Worm (Caenorhabditis elegans) whole organism, L4 larva: Measurements from ENCODE around the gene Y37A1B.7.

Experiments used
- F26F4.8 ChIP-seq: fragments of 200-800 bp; sonication (Bioruptor generic); conservative IDR thresholded peaks from 2 replicates; pipeline ENCODE4 v1.3.6; 2022; ENCODE audit warnings: missing genetic modification characterization, missing compliant biosample characterization
- R02D3.7 ChIP-seq: fragments of 150-350 bp; sonication (generic microtip); optimal IDR thresholded peaks from 3 replicates; lab custom pipeline; 2014; ENCODE audit warnings: missing biosample characterization, missing genetic modification characterization
- T26A8.4 ChIP-seq: fragments of 200-800 bp; sonication (Bioruptor generic); IDR thresholded peaks from 2 replicates; pipeline ENCODE4 v1.3.6; 2022; ENCODE audit warnings: missing genetic modification characterization, missing compliant biosample characterization
- Y105C5A.15 ChIP-seq: fragments of 200-800 bp; sonication (Bioruptor generic); IDR thresholded peaks from 2 replicates; pipeline ENCODE4 v1.3.6; 2022; ENCODE audit warnings: missing genetic modification characterization, missing compliant biosample characterization
- Y48G9A.11 ChIP-seq: fragments of 200-800 bp; sonication (Bioruptor generic); IDR thresholded peaks from 2 replicates; pipeline ENCODE4 v1.3.6; 2022; ENCODE audit warnings: missing genetic modification reagents, missing genetic modification characterization, missing compliant biosample characterization
- Y5F2A.4 ChIP-seq: fragments of 200-800 bp; sonication (Bioruptor generic); optimal IDR thresholded peaks from 2 replicates; lab custom pipeline; 2018; ENCODE audit warnings: mild to moderate bottlenecking, missing genetic modification characterization, missing compliant biosample characterization
- Y75B8A.6 ChIP-seq: fragments of 200-800 bp; sonication (Bioruptor generic); IDR thresholded peaks from 2 replicates; pipeline ENCODE4 v1.3.6; 2022; ENCODE audit warnings: missing genetic modification reagents, missing genetic modification characterization, missing compliant biosample characterization
- ZK546.5 ChIP-seq, 2 experiments: sonication (generic microtip); optimal IDR thresholded peaks; 2 replicates each; lab custom pipeline; 2017; ENCODE audit warnings: missing biosample characterization in 2 of 2, missing genetic modification characterization in 2 of 2
- aly-2 ChIP-seq: sonication (generic microtip); optimal IDR thresholded peaks from 2 replicates; lab custom pipeline; 2018; ENCODE audit warnings: missing biosample characterization, missing genetic modification characterization
- ceh-20 ChIP-seq: fragments of 200-800 bp; sonication (Bioruptor generic); IDR thresholded peaks from 2 replicates; pipeline ENCODE4 v1.3.6; 2022; ENCODE audit warnings: missing genetic modification reagents, missing genetic modification characterization, missing compliant biosample characterization
- ctbp-1 ChIP-seq: fragments of 200-800 bp; sonication (Bioruptor generic); IDR thresholded peaks from 2 replicates; pipeline ENCODE4 v1.3.6; 2022; ENCODE audit warnings: missing genetic modification reagents, missing genetic modification characterization, missing compliant biosample characterization
- daf-12 ChIP-seq: fragments of 150-350 bp; optimal IDR thresholded peaks from 2 replicates; lab custom pipeline; 2014; ENCODE audit warnings: missing biosample characterization, missing genetic modification reagents, missing genetic modification characterization
- daf-16 ChIP-seq, 3 experiments: sonication (generic microtip); optimal IDR thresholded peaks; 2 replicates each; lab custom pipeline; 2016 to 2017; ENCODE audit warnings: missing genetic modification characterization in 3 of 3, missing genetic modification reagents in 3 of 3, mild to moderate bottlenecking in 2 of 3, missing compliant biosample characterization in 2 of 3, missing biosample characterization in 1 of 3, moderate library complexity in 1 of 3
- duxl-1 ChIP-seq: sonication (generic microtip); optimal IDR thresholded peaks from 2 replicates; lab custom pipeline; 2016; ENCODE audit warnings: mild to moderate bottlenecking, missing genetic modification characterization, moderate library complexity, missing compliant biosample characterization; ENCODE audit not compliant: poor library complexity
- dve-1 ChIP-seq: sonication (generic microtip); optimal IDR thresholded peaks from 2 replicates; lab custom pipeline; 2017; ENCODE audit warnings: antibody characterized with exemption, mild to moderate bottlenecking, missing genetic modification characterization, missing compliant biosample characterization; ENCODE audit not compliant: insufficient read depth
- egl-43 ChIP-seq: fragments of 200-800 bp; sonication (Bioruptor generic); IDR thresholded peaks from 2 replicates; pipeline ENCODE4 v1.3.6; 2022; ENCODE audit warnings: missing genetic modification reagents, missing genetic modification characterization, missing compliant biosample characterization
- fos-1 ChIP-seq: fragments of 150-350 bp; optimal IDR thresholded peaks from 2 replicates; lab custom pipeline; 2014; ENCODE audit warnings: missing biosample characterization, missing genetic modification characterization
- hif-1 ChIP-seq, 2 experiments: sonication (generic microtip); optimal IDR thresholded peaks; 2 replicates each; lab custom pipeline; 2016 to 2017; ENCODE audit warnings: missing compliant biosample characterization in 2 of 2, missing genetic modification characterization in 2 of 2, missing genetic modification reagents in 2 of 2, missing genotype in 2 of 2, mild to moderate bottlenecking in 1 of 2
- hlh-11 ChIP-seq: fragments of 200-800 bp; sonication (Bioruptor generic); optimal IDR thresholded peaks from 2 replicates; lab custom pipeline; 2018; ENCODE audit warnings: mild to moderate bottlenecking, missing genetic modification characterization, missing compliant biosample characterization
- hlh-30 ChIP-seq: sonication (generic microtip); optimal IDR thresholded peaks from 2 replicates; lab custom pipeline; 2017; ENCODE audit warnings: antibody characterized with exemption, mild to moderate bottlenecking, missing genetic modification characterization, missing compliant biosample characterization; ENCODE audit not compliant: insufficient read depth
- hmg-1.1 ChIP-seq: fragments of 200-800 bp; sonication (Bioruptor generic); IDR thresholded peaks from 2 replicates; pipeline ENCODE4 v1.3.6; 2022; ENCODE audit warnings: missing genetic modification reagents, missing genetic modification characterization, missing compliant biosample characterization
- lin-1 ChIP-seq: fragments of 200-800 bp; sonication (Bioruptor generic); IDR thresholded peaks from 2 replicates; pipeline ENCODE4 v1.3.6; 2022; ENCODE audit warnings: missing genetic modification reagents, missing genetic modification characterization, missing compliant biosample characterization
- lin-38 ChIP-seq: fragments of 200-800 bp; sonication (Bioruptor generic); IDR thresholded peaks from 2 replicates; pipeline ENCODE4 v1.3.6; 2022; ENCODE audit warnings: missing genetic modification reagents, missing genetic modification characterization, missing compliant biosample characterization
- lin-39 ChIP-seq: fragments of 150-350 bp; optimal IDR thresholded peaks from 2 replicates; lab custom pipeline; 2014; ENCODE audit warnings: missing biosample characterization, missing genetic modification reagents, missing genetic modification characterization
- madf-5 ChIP-seq, 2 experiments: fragments of 200-800 bp; sonication (Bioruptor generic); IDR thresholded peaks; 2 replicates each; pipeline ENCODE4 v1.3.6; 2022; ENCODE audit warnings: missing compliant biosample characterization in 2 of 2, missing genetic modification characterization in 2 of 2
- mes-2 ChIP-seq: sonication (generic microtip); optimal IDR thresholded peaks from 2 replicates; lab custom pipeline; 2016; ENCODE audit warnings: missing genotype, mild to moderate bottlenecking, missing genetic modification characterization, missing compliant biosample characterization; ENCODE audit not compliant: poor library complexity, severe bottlenecking
- nhr-10 ChIP-seq: fragments of 150-350 bp; optimal IDR thresholded peaks from 2 replicates; lab custom pipeline; 2014; ENCODE audit warnings: missing biosample characterization, missing genetic modification characterization
- nhr-111 ChIP-seq: fragments of 200-800 bp; sonication (Bioruptor generic); optimal IDR thresholded peaks from 2 replicates; lab custom pipeline; 2018; ENCODE audit warnings: mild to moderate bottlenecking, missing genetic modification characterization, missing compliant biosample characterization
- nhr-237 ChIP-seq: sonication (generic microtip); optimal IDR thresholded peaks from 2 replicates; lab custom pipeline; 2017; ENCODE audit warnings: missing biosample characterization, missing genetic modification characterization
- nhr-28 ChIP-seq: fragments of 150-350 bp; optimal IDR thresholded peaks from 2 replicates; lab custom pipeline; 2014; ENCODE audit warnings: missing biosample characterization, missing genetic modification characterization
- nhr-6 ChIP-seq: fragments of 150-350 bp; optimal IDR thresholded peaks from 2 replicates; lab custom pipeline; 2014; ENCODE audit warnings: missing biosample characterization, missing genetic modification characterization
- nhr-76 ChIP-seq: fragments of 150-350 bp; optimal IDR thresholded peaks from 2 replicates; lab custom pipeline; 2014; ENCODE audit warnings: missing biosample characterization, missing genetic modification characterization
- nhr-77 ChIP-seq: fragments of 150-350 bp; optimal IDR thresholded peaks from 2 replicates; lab custom pipeline; 2014; ENCODE audit warnings: missing biosample characterization, missing genetic modification characterization
- pha-4 ChIP-seq, 2 experiments: fragments of 150-350 bp in 1 of 2; fragments of 200-800 bp in 1 of 2; sonication (Bioruptor generic) in 1 of 2; IDR thresholded peaks in 1 of 2; optimal IDR thresholded peaks in 1 of 2; 2 replicates each; pipeline versions ENCODE4 v1.3.6 to Lab custom; 2014 to 2022; ENCODE audit warnings: missing genetic modification characterization in 2 of 2, missing genetic modification reagents in 2 of 2, missing biosample characterization in 1 of 2, missing compliant biosample characterization in 1 of 2
- saeg-2 ChIP-seq: fragments of 200-800 bp; sonication (Bioruptor generic); IDR thresholded peaks from 2 replicates; pipeline ENCODE4 v1.3.6; 2022; ENCODE audit warnings: missing genetic modification reagents, missing genetic modification characterization, missing compliant biosample characterization
- set-16 ChIP-seq: fragments of 200-800 bp; sonication (Bioruptor generic); IDR thresholded peaks from 2 replicates; pipeline ENCODE4 v1.3.6; 2022; ENCODE audit warnings: missing genetic modification reagents, missing genetic modification characterization, missing compliant biosample characterization
- snpc-4 ChIP-seq: fragments of 150-350 bp; optimal IDR thresholded peaks from 2 replicates; lab custom pipeline; 2014; ENCODE audit warnings: missing biosample characterization, missing genetic modification characterization
- tra-1 ChIP-seq: fragments of 200-800 bp; sonication (Bioruptor generic); IDR thresholded peaks from 2 replicates; pipeline ENCODE4 v1.3.6; 2022; ENCODE audit warnings: missing genetic modification reagents, missing genetic modification characterization, missing compliant biosample characterization
- unc-62 ChIP-seq, 3 experiments: fragments of 150-350 bp in 1 of 3; sonication (generic microtip); optimal IDR thresholded peaks in 2 of 3; peaks in 1 of 3; 1 replicate in 1 of 3; 2 replicates in 2 of 3; lab custom pipeline; 2014 to 2017; ENCODE audit warnings: missing biosample characterization in 3 of 3, missing genetic modification characterization in 3 of 3, missing genetic modification reagents in 3 of 3, missing genotype in 1 of 3
- zag-1 ChIP-seq: fragments of 150-350 bp; optimal IDR thresholded peaks from 2 replicates; lab custom pipeline; 2014; ENCODE audit warnings: missing biosample characterization, missing genetic modification characterization
- zip-2 ChIP-seq: fragments of 150-350 bp; optimal IDR thresholded peaks from 2 replicates; lab custom pipeline; 2014; ENCODE audit warnings: missing biosample characterization, missing genetic modification characterization
- ztf-7 ChIP-seq: fragments of 150-350 bp; optimal IDR thresholded peaks from 2 replicates; lab custom pipeline; 2014; ENCODE audit warnings: missing biosample characterization, missing genetic modification characterization

Y37A1B.7 gene

DNA sequence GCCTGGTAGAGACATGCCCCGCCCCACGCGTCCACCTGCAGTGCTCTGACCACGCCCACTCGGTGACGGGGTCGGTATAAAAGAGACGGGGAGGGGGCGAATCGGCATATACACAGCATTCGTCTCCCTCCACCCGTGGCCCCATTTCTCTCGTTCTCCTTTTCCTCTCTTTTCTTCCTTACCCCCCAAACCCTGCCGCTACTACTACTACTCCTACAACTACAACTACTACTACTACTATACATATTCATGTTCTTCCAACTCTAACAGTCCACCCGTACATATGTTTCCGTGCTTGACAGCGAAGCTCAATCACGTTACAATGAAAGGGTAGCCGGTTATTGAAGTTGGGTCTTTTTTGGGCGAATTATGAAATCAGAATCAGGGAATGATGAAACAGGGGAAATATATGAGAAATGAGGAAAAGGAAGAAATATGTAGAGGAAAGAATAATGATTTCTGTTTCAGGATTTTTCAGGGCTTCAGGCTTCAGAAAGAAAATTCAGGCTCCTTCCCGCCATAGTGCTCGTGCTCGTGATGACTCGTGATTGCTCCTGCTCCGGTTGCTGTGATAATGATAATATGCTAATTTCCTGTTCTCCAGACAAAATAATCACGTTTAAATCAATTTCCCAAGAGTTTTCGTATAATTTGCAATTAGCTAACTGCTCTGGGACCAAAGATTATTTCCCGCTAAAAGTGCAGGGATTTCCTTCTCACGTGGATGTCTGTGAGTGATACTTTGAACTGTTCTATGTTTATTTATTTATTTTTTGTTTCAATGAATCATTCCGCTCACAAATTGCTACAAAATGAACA lies 9.6 kb downstream of the Y37A1B.7 start (continued):
- TF ChIP-seq egl-43 (GFP tag; lab: Robert Waterston, UW) (peak; percentile 81), hif-1 (tag; optimal IDR thresholded peaks at IDR 0.05; lab: Kevin White, UChicago) (peak in 1 of 2 experiments; percentile 56), duxl-1 (tag; lab: Kevin White, UChicago) (peak; percentile 68), nhr-111 (peak; percentile 87), madf-5 (GFP tag; IDR thresholded peaks at IDR 0.05; lab: Robert Waterston, UW) (0 out of 4 replicates have a peak, but pooled peaks of 1 of the 2 experiments have one; percentile 18), ZK546.5 (tag; optimal IDR thresholded peaks at IDR 0.05; lab: Kevin White, UChicago) (peak in 1 of 2 experiments; percentile 28), saeg-2 (GFP tag; lab: Robert Waterston, UW) (0 out of 2 replicates have a peak, but pooled peaks have one; percentile 85), T26A8.4 (GFP tag; lab: Robert Waterston, UW) (peak; percentile 94), snpc-4 (tag; lab: Kevin White, UChicago) (no peak), daf-12 (tag; lab: Kevin White, UChicago) (no peak), zag-1 (tag; lab: Kevin White, UChicago) (no peak), nhr-76 (tag; lab: Kevin White, UChicago) (no peak), F26F4.8 (no peak), ceh-20 (0 out of 2 replicates have a peak, but pooled peaks have one; percentile 13)

DNA sequence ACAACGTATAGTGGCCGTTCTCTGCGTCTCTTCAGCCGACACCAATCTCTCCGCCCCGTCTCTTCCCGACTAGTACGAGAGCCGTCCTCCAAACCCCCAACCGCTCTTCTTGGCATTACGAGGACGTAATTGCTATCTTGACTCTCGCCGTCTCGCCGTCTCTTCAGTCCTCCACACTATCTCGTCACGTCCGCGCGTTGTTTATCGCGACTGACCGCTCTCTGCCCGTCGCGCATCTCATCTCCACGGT lies 10.2 kb downstream of the Y37A1B.7 start:
- TF ChIP-seq set-16 (peak; percentile 100; the same call in 1 of the 2 replicates), hmg-1.1 (GFP tag; lab: Robert Waterston, UW) (peak; percentile 84), lin-1 (GFP tag; lab: Robert Waterston, UW) (0 out of 2 replicates have a peak, but pooled peaks have one; percentile 6), daf-16 (GFP tag; optimal IDR thresholded peaks at IDR 0.05; lab: Kevin White, UChicago) (peak in 1 of 2 experiments; percentile 29), daf-16 (tag; optimal IDR thresholded peaks at IDR 0.05; lab: Kevin White, UChicago) (no peak), lin-39 (tag; lab: Kevin White, UChicago) (no peak), unc-62 (GFP tag; optimal IDR thresholded peaks at IDR 0.05 in 1 of 2; lab: Kevin White, UChicago) (peak in 1 of 2 experiments; percentile 100), unc-62 (tag; optimal IDR thresholded peaks at IDR 0.05; lab: Kevin White, UChicago) (no peak), nhr-10 (tag; lab: Kevin White, UChicago) (no peak), R02D3.7 (tag; lab: Kevin White, UChicago) (no peak)

DNA sequence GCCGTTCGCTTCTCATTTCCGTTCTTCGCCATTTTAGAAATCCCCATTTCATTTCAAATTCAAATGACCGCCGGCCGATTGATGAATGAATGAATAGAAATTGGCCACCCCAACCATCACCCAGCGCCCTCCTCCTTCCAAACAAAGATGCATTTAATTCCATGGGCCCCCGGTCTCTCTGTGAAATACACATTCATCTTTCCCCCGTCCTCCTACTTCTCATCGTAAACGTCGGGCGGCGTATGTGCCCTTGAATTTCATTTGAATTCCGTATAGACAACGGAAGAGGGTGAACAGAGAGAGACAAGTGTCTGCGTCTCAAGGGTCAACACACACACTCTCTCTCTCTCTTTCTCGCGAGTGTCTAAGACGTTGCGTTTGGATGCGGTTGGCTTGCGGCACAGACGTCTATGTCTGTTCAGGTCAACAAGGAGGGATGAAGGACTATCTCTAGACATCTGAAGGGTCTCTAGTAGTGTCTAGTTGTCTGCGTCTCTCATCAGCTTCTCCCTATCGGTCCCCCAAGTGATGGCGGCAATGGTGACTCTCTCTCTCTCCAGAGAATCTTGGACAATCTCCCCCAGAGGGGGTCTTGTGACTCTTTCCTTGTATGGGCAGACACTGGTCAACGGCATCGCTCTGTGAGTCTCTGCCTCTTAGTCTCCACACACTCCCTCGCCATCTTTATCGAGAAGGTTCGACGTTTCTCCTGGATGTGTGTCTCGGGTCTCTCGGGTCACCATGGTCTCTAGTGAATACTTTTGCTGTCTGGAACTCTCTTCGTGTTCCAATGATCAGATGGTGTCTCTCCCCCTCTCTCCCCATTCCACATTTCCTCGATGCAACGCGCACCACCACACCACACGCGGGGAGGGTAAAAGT lies 10.7 kb downstream of the Y37A1B.7 start:
- TF ChIP-seq fos-1 (tag; lab: Kevin White, UChicago) (no peak), nhr-237 (no peak), Y75B8A.6 (GFP tag; lab: Robert Waterston, UW) (no peak), nhr-6 (peak; percentile 23), ztf-7 (tag; lab: Kevin White, UChicago) (no peak), dve-1 (tag; lab: Kevin White, UChicago) (peak; percentile 73), ZK546.5 (tag; optimal IDR thresholded peaks at IDR 0.05; lab: Kevin White, UChicago) (no peak), nhr-77 (peak; percentile 48), zip-2 (tag; lab: Kevin White, UChicago) (no peak), ctbp-1 (peak; percentile 90), tra-1 (GFP tag; lab: Robert Waterston, UW) (peak; percentile 76; the same call in 1 of the 2 replicates), hlh-30 (tag; lab: Kevin White, UChicago) (peak; percentile 92), hlh-11 (tag; lab: Kevin White, UChicago) (peak; percentile 94), lin-38 (GFP tag; lab: Robert Waterston, UW) (peak; percentile 53; the same call in 1 of the 2 replicates), mes-2 (peak; percentile 67), duxl-1 (tag; lab: Kevin White, UChicago) (no peak), aly-2 (tag; lab: Kevin White, UChicago) (no peak), Y105C5A.15 (GFP tag; lab: Robert Waterston, UW) (peak; percentile 75; the same call in 1 of the 2 replicates), Y5F2A.4 (GFP tag; lab: Kevin White, UChicago) (peak; percentile 17), Y48G9A.11 (GFP tag; lab: Robert Waterston, UW) (no peak), pha-4 (GFP tag; IDR thresholded peaks at IDR 0.05; lab: Robert Waterston, UW) (peak; percentile 65; the same call in 1 of the 2 replicates), pha-4 (tag; optimal IDR thresholded peaks at IDR 0.05; lab: Kevin White, UChicago) (no peak), nhr-28 (tag; lab: Kevin White, UChicago) (peak; percentile 49)
